Fruit fly (Drosophila melanogaster): ENCODE results near the gene CG42717.
A peak's percentile ranks its signal among the peaks of the same experiment; 100 is the strongest.

Gene CG42717

DNA sequence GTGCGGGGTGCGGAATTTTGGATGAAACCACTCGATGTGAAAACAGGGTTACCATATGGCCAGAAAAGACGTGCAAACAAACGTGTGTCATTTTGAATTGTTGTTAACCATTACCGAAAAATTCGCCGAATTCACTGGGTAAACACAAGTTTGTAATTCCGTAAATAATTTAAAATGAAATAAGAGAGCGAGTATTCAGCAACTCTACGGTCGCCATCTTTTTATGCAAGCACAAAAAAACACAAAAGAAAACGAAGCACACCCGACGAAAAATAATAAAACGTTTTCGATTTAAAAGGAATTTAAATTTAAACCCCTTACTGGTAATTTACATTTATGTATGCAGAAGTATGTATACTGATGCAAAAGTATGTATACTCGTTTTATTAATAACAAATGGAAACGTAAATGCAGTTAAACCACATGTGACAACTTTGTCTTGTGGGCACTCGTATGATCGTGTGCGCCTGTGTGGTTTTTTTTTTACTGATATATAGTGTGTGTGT, 12.9 kb upstream of the CG42717 start (continued):
- peak; percentile 93 for TF ChIP-seq jumu (GFP tag; optimal IDR thresholded peaks at IDR 0.05)
- peak; percentile 94 for TF ChIP-seq oc (tag; optimal IDR thresholded peaks at IDR 0.05)
- TF ChIP-seq CG17359 (tag; optimal IDR thresholded peaks at IDR 0.05): peak; percentile 97
- peak; percentile 97 for TF ChIP-seq PHDP (tag; optimal IDR thresholded peaks at IDR 0.05)
- TF ChIP-seq CG12236 (GFP tag; optimal IDR thresholded peaks at IDR 0.05): peak; percentile 86
- TF ChIP-seq bab2 (GFP tag; optimal IDR thresholded peaks at IDR 0.05): peak; percentile 84
- peak; percentile 89 for TF ChIP-seq CG14050 (GFP tag; IDR thresholded peaks at IDR 0.05)
- peak; percentile 96 for TF ChIP-seq CG18599 (GFP tag; optimal IDR thresholded peaks at IDR 0.05)
- TF ChIP-seq klu (GFP tag; IDR thresholded peaks at IDR 0.05): peak; percentile 78
- peak; percentile 89 for TF ChIP-seq CG1792 (GFP tag; optimal IDR thresholded peaks at IDR 0.05)
- TF ChIP-seq Drgx (GFP tag; IDR thresholded peaks at IDR 0.05): peak; percentile 97
- peak; percentile 64 for TF ChIP-seq tup (GFP tag; optimal IDR thresholded peaks at IDR 0.05)
- peak; percentile 74; the same call in 1 of the 2 replicates for TF ChIP-seq CG10321 (GFP tag; IDR thresholded peaks at IDR 0.05)
- TF ChIP-seq kah (GFP tag; optimal IDR thresholded peaks at IDR 0.05): peak; percentile 81
- peak; percentile 89 for TF ChIP-seq CG13624 (GFP tag; optimal IDR thresholded peaks at IDR 0.05)
- no peak for TF ChIP-seq bigmax (GFP tag; optimal IDR thresholded peaks at IDR 0.05)
- peak; percentile 90 for TF ChIP-seq CG6765 (GFP tag; optimal IDR thresholded peaks at IDR 0.05)
- peak; percentile 91 for TF ChIP-seq Side (GFP tag; optimal IDR thresholded peaks at IDR 0.05)
- TF ChIP-seq CG34224 (GFP tag; IDR thresholded peaks at IDR 0.05; ENCODE audit: partially characterized antibody): no peak
- peak; percentile 86 for TF ChIP-seq BtbVII (GFP tag; optimal IDR thresholded peaks at IDR 0.05)
- peak; percentile 74 for TF ChIP-seq CG10565 (GFP tag; optimal IDR thresholded peaks at IDR 0.05)
- TF ChIP-seq jigr1 (GFP tag; IDR thresholded peaks at IDR 0.05): 0 out of 3 replicates have a peak, but pooled peaks have one; percentile 48
- peak; percentile 81 for TF ChIP-seq peb (GFP tag; IDR thresholded peaks at IDR 0.05)
- TF ChIP-seq CG13775 (GFP tag; optimal IDR thresholded peaks at IDR 0.05): peak; percentile 82
- no peak for TF ChIP-seq Doc3 (GFP tag; IDR thresholded peaks at IDR 0.05; ENCODE audit: partially characterized antibody)
- TF ChIP-seq Pdp1 (GFP tag; optimal IDR thresholded peaks at IDR 0.05): peak; percentile 85 to 88
- TF ChIP-seq unc-4 (GFP tag; IDR thresholded peaks at IDR 0.05; ENCODE audit: partially characterized antibody): no peak
- TF ChIP-seq CG2120 (GFP tag; optimal IDR thresholded peaks at IDR 0.05): peak; percentile 95
- TF ChIP-seq CG10543 (GFP tag; optimal IDR thresholded peaks at IDR 0.05): peak; percentile 79
- peak; percentile 69 for TF ChIP-seq CG6654 (GFP tag; optimal IDR thresholded peaks at IDR 0.05)
- peak; percentile 46 for TF ChIP-seq Sry-β (GFP tag; optimal IDR thresholded peaks at IDR 0.05)
- TF ChIP-seq Sry-δ (GFP tag; optimal IDR thresholded peaks at IDR 0.05): peak; percentile 53

DNA sequence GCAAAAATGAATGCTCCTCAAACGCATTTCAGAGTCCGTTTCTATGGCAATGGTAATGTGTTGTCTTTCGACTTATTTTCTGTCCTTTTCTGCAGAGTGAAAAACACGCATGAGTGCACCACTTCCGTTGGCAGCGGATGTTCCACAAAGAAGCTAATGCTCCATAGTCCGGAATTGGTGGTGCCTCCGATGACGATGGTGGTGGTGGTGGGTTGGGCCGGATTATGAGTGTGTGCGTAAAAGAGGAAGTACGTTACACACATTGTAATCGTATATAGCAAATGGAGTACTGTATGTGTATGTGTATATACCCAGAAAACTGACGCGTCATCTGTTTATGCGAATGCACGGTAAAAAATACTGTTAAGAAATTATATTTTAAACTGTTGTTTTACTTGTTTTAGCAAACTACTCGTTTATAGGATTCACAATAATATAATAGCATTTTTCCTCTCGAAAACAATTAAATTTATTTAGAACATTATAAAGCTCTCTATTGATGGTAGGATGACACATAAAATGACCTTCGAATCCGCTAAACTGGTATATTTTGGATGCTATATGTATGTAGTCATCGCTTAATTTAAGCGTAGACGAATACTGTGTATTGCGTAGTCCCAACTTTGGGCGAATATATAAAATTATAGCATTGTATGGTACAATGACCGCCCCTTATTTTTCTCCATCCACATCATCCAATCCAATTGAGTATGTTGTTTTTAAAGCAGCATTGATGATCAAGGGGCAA, 12.3 kb upstream of the CG42717 start:
- TF ChIP-seq Sox100B (GFP tag; optimal IDR thresholded peaks at IDR 0.05) (peak; percentile 39), crp (GFP tag; optimal IDR thresholded peaks at IDR 0.05) (no peak), lov (optimal IDR thresholded peaks at IDR 0.05) (no peak), lov (GFP tag; IDR thresholded peaks at IDR 0.05) (0 out of 3 replicates have a peak, but pooled peaks have one; percentile 30), Atf6 (GFP tag; IDR thresholded peaks at IDR 0.05) (peak; percentile 60), org-1 (GFP tag; optimal IDR thresholded peaks at IDR 0.05) (peak; percentile 32), Dll (GFP tag; IDR thresholded peaks at IDR 0.05; ENCODE audit: partially characterized antibody) (no peak), CG13296 (GFP tag; optimal IDR thresholded peaks at IDR 0.05) (no peak), CG3407 (GFP tag; optimal IDR thresholded peaks at IDR 0.05) (no peak), CG2712 (tag; optimal IDR thresholded peaks at IDR 0.05) (peak; percentile 62), Side (GFP tag; optimal IDR thresholded peaks at IDR 0.05) (no peak), C15 (GFP tag; IDR thresholded peaks at IDR 0.05) (0 out of 3 replicates have a peak, but pooled peaks have one; percentile 21), peb (GFP tag; IDR thresholded peaks at IDR 0.05) (peak; percentile 58), CG11560 (tag; IDR thresholded peaks at IDR 0.05) (no peak), B-H2 (GFP tag; optimal IDR thresholded peaks at IDR 0.05) (no peak), CG17328 (GFP tag; IDR thresholded peaks at IDR 0.05) (peak; percentile 47; the same call in 1 of the 2 replicates), CG11247 (GFP tag; IDR thresholded peaks at IDR 0.05) (no peak), fd96Cb (tag; optimal IDR thresholded peaks at IDR 0.05) (peak; percentile 51), CG18764 (GFP tag; optimal IDR thresholded peaks at IDR 0.05) (no peak), br (optimal IDR thresholded peaks at IDR 0.05) (no peak)

Data from whole organism, embryonic.